Worm (Caenorhabditis elegans): Measurements from ENCODE around the gene coh-4.

- no peak for TF ChIP-seq tra-4 (tag; optimal IDR thresholded peaks at IDR 0.05)
- TF ChIP-seq pes-1 (GFP tag; IDR thresholded peaks at IDR 0.05), result no peak
- TF ChIP-seq sea-1 (GFP tag; conservative IDR thresholded peaks at IDR 0.05), result no peak
- no peak for TF ChIP-seq hnd-1 (tag; optimal IDR thresholded peaks at IDR 0.05)
- TF ChIP-seq aly-1 (tag; optimal IDR thresholded peaks at IDR 0.05), result no peak
- no peak for TF ChIP-seq ceh-13 (GFP tag; optimal IDR thresholded peaks at IDR 0.05)
- no peak for TF ChIP-seq flt-1 (GFP tag; IDR thresholded peaks at IDR 0.05)
- TF ChIP-seq F13C5.2 (tag; optimal IDR thresholded peaks at IDR 0.05), result no peak
- TF ChIP-seq hmg-4 (GFP tag; optimal IDR thresholded peaks at IDR 0.05), result no peak
- TF ChIP-seq hmbx-1 (tag; optimal IDR thresholded peaks at IDR 0.05), result no peak
- TF ChIP-seq scrt-1 (GFP tag; IDR thresholded peaks at IDR 0.05), result no peak
- no peak for TF ChIP-seq tbx-11 (GFP tag; IDR thresholded peaks at IDR 0.05)
Observed at ce11 chrV:4192688-4193471, 17.4 kb upstream of the coh-4 start.

All from whole organism, early embryonic.